Fruit fly (Drosophila melanogaster) whole organism, embryonic: ENCODE data around the gene CG15043.

Source experiments
- Abd-B ChIP-seq: fragments of 200-800 bp; sonication (Bioruptor generic); optimal IDR thresholded peaks from 2 replicates; lab custom pipeline; 2018; ENCODE audit warnings: missing biosample characterization, mild to moderate bottlenecking, missing genetic modification characterization, moderate library complexity
- Antp ChIP-seq: fragments of 200-800 bp; sonication (Bioruptor generic); optimal IDR thresholded peaks from 3 replicates; lab custom pipeline; 2016; ENCODE audit warnings: missing biosample characterization, missing genetic modification characterization
- CG10209 ChIP-seq: fragments of 200-800 bp; sonication (Bioruptor generic); optimal IDR thresholded peaks from 3 replicates; lab custom pipeline; 2017; ENCODE audit warnings: missing biosample characterization, mild to moderate bottlenecking, missing genetic modification characterization, missing genetic modification reagents
- CG10366 ChIP-seq: fragments of 200-800 bp; sonication (Bioruptor generic); IDR thresholded peaks from 2 replicates; pipeline ENCODE4 v1.3.6; 2022; ENCODE audit warnings: missing biosample characterization, missing genetic modification characterization
- CG10654 ChIP-seq: fragments of 200-800 bp; sonication (Bioruptor generic); optimal IDR thresholded peaks from 2 replicates; lab custom pipeline; 2016; ENCODE audit warnings: missing biosample characterization, missing genetic modification characterization
- CG11456 ChIP-seq: fragments of 200-800 bp; sonication (Bioruptor generic); IDR thresholded peaks from 3 replicates; pipeline ENCODE4 v1.3.6; 2022; ENCODE audit warnings: missing biosample characterization, missing genetic modification characterization
- CG11504 ChIP-seq: fragments of 200-800 bp; sonication (Bioruptor generic); optimal IDR thresholded peaks from 3 replicates; lab custom pipeline; 2019; ENCODE audit warnings: missing biosample characterization, mild to moderate bottlenecking, missing genetic modification characterization, moderate library complexity
- CG12155 ChIP-seq: fragments of 200-800 bp; sonication (Bioruptor generic); optimal IDR thresholded peaks from 3 replicates; lab custom pipeline; 2016; ENCODE audit warnings: missing biosample characterization, missing genetic modification characterization
- CG12391 ChIP-seq: fragments of 200-800 bp; sonication (Bioruptor generic); optimal IDR thresholded peaks from 3 replicates; lab custom pipeline; 2018; ENCODE audit warnings: missing biosample characterization, mild to moderate bottlenecking, missing genetic modification characterization, moderate library complexity
- CG12769 ChIP-seq: fragments of 200-800 bp; sonication (Bioruptor generic); optimal IDR thresholded peaks from 2 replicates; lab custom pipeline; 2019; ENCODE audit warnings: missing biosample characterization, mild to moderate bottlenecking, missing genetic modification characterization, moderate library complexity
- CG15269 ChIP-seq: fragments of 200-800 bp; sonication (Bioruptor generic); optimal IDR thresholded peaks from 2 replicates; lab custom pipeline; 2018; ENCODE audit warnings: missing biosample characterization, mild to moderate bottlenecking, missing genetic modification characterization, moderate library complexity
- CG15514 ChIP-seq: fragments of 200-800 bp; sonication (Bioruptor generic); optimal IDR thresholded peaks from 3 replicates; lab custom pipeline; 2017; ENCODE audit warnings: missing biosample characterization, missing genetic modification characterization, mild to moderate bottlenecking, moderate library complexity, missing genetic modification reagents
- CG17359 ChIP-seq: fragments of 200-800 bp; sonication (Bioruptor generic); optimal IDR thresholded peaks from 3 replicates; lab custom pipeline; 2018; ENCODE audit warnings: missing biosample characterization, mild to moderate bottlenecking, missing genetic modification characterization, moderate library complexity
- CG17568 ChIP-seq: fragments of 200-800 bp; sonication (Bioruptor generic); optimal IDR thresholded peaks from 2 replicates; lab custom pipeline; 2018; ENCODE audit warnings: missing biosample characterization, mild to moderate bottlenecking, missing genetic modification characterization, moderate library complexity
- CG17912 ChIP-seq: fragments of 200-800 bp; sonication (Bioruptor generic); optimal IDR thresholded peaks from 2 replicates; lab custom pipeline; 2018; ENCODE audit warnings: missing biosample characterization, mild to moderate bottlenecking, missing genetic modification characterization
- CG18599 ChIP-seq: fragments of 200-800 bp; sonication (Bioruptor generic); optimal IDR thresholded peaks from 3 replicates; lab custom pipeline; 2017; ENCODE audit warnings: missing biosample characterization, missing genetic modification characterization, mild to moderate bottlenecking, moderate library complexity, missing genetic modification reagents
- CG2120 ChIP-seq: fragments of 200-800 bp; sonication (Bioruptor generic); optimal IDR thresholded peaks from 3 replicates; lab custom pipeline; 2016; ENCODE audit warnings: missing biosample characterization, missing genetic modification characterization
- CG3281 ChIP-seq: fragments of 200-800 bp; sonication (Bioruptor generic); optimal IDR thresholded peaks from 3 replicates; lab custom pipeline; 2017; ENCODE audit warnings: missing biosample characterization, mild to moderate bottlenecking, missing genetic modification characterization
- CG34422 ChIP-seq: fragments of 200-800 bp; sonication (Bioruptor generic); IDR thresholded peaks from 3 replicates; pipeline ENCODE4 v1.3.6; 2022; ENCODE audit warnings: missing biosample characterization, missing genetic modification characterization
- CG3838 ChIP-seq: fragments of 200-800 bp; sonication (Bioruptor generic); optimal IDR thresholded peaks from 3 replicates; lab custom pipeline; 2016; ENCODE audit warnings: missing biosample characterization, missing genetic modification characterization
- CG5245 ChIP-seq: fragments of 200-800 bp; sonication (Bioruptor generic); optimal IDR thresholded peaks from 3 replicates; lab custom pipeline; 2016; ENCODE audit warnings: missing biosample characterization, missing genetic modification characterization
- CG9215 ChIP-seq: fragments of 200-800 bp; sonication (Bioruptor generic); IDR thresholded peaks from 2 replicates; pipeline ENCODE4 v1.3.6; 2022; ENCODE audit warnings: missing biosample characterization, missing genetic modification characterization
- CG9932 ChIP-seq: fragments of 200-800 bp; sonication (Bioruptor generic); IDR thresholded peaks from 2 replicates; pipeline ENCODE4 v1.3.6; 2022; ENCODE audit warnings: missing biosample characterization, missing genetic modification characterization
- Dp ChIP-seq: fragments of 200-800 bp; sonication (Bioruptor generic); optimal IDR thresholded peaks from 2 replicates; lab custom pipeline; 2018; ENCODE audit warnings: missing biosample characterization, mild to moderate bottlenecking, missing genetic modification characterization, moderate library complexity
- Fer3 ChIP-seq: fragments of 200-800 bp; sonication (Bioruptor generic); optimal IDR thresholded peaks from 2 replicates; lab custom pipeline; 2018; ENCODE audit warnings: missing biosample characterization, mild to moderate bottlenecking, missing genetic modification characterization, moderate library complexity
- Gug ChIP-seq: fragments of 200-800 bp; sonication (Bioruptor generic); IDR thresholded peaks from 4 replicates; pipeline ENCODE4 v1.3.6; 2022; ENCODE audit warnings: missing biosample characterization, missing genetic modification characterization
- H2.0 ChIP-seq: fragments of 200-800 bp; sonication (Bioruptor generic); IDR thresholded peaks from 2 replicates; pipeline ENCODE4 v1.3.6; 2022; ENCODE audit warnings: missing biosample characterization, missing genetic modification characterization
- HHEX ChIP-seq: fragments of 200-800 bp; sonication (Bioruptor generic); optimal IDR thresholded peaks from 3 replicates; lab custom pipeline; 2017; ENCODE audit warnings: missing biosample characterization, mild to moderate bottlenecking, missing genetic modification characterization, missing genetic modification reagents
- Med ChIP-seq: fragments of 200-800 bp; sonication (Bioruptor generic); peaks from one replicate; lab custom pipeline; 2016; ENCODE audit warnings: missing biosample characterization, missing genetic modification characterization, mild to moderate bottlenecking, inconsistent platforms, moderate library complexity
- NC2α ChIP-seq: fragments of 200-800 bp; sonication (Bioruptor generic); optimal IDR thresholded peaks from 2 replicates; lab custom pipeline; 2016; ENCODE audit warnings: missing biosample characterization, missing genetic modification characterization
- NK7.1 ChIP-seq: fragments of 200-800 bp; sonication (Bioruptor generic); optimal IDR thresholded peaks from 3 replicates; lab custom pipeline; 2016; ENCODE audit warnings: missing biosample characterization, missing genetic modification characterization
- Ptx1 ChIP-seq: fragments of 200-800 bp; sonication (Bioruptor generic); IDR thresholded peaks from 2 replicates; pipeline ENCODE4 v1.3.6; 2022; ENCODE audit warnings: missing biosample characterization, missing genetic modification characterization
- YL-1 ChIP-seq: fragments of 200-800 bp; sonication (Bioruptor generic); optimal IDR thresholded peaks from 3 replicates; lab custom pipeline; 2017; ENCODE audit warnings: missing biosample characterization, mild to moderate bottlenecking, missing genetic modification characterization
- cad ChIP-seq: fragments of >200 bp; optimal IDR thresholded peaks from 2 replicates; lab custom pipeline; 2017; ENCODE audit warnings: missing biosample characterization, missing genetic modification characterization
- croc ChIP-seq: fragments of 200-800 bp; sonication (Bioruptor generic); conservative IDR thresholded peaks from 3 replicates; pipeline ENCODE4 v1.3.6; 2022; ENCODE audit warnings: missing biosample characterization, missing genetic modification characterization
- dysf ChIP-seq: fragments of 200-800 bp; sonication (Bioruptor generic); IDR thresholded peaks from 3 replicates; pipeline ENCODE4 v1.3.6; 2022; ENCODE audit warnings: missing biosample characterization, missing genetic modification characterization
- grn ChIP-seq: fragments of 200-800 bp; sonication (Bioruptor generic); optimal IDR thresholded peaks from 3 replicates; lab custom pipeline; 2017; ENCODE audit warnings: missing biosample characterization, missing genetic modification characterization
- hbn ChIP-seq: fragments of 200-800 bp; sonication (Bioruptor generic); IDR thresholded peaks from 2 replicates; pipeline ENCODE4 v1.3.6; 2022; ENCODE audit warnings: missing biosample characterization, missing genetic modification characterization; ENCODE audit not compliant: partially characterized antibody
- hkb ChIP-seq, 2 experiments: fragments of 200-800 bp in 1 of 2; fragments of >200 bp in 1 of 2; sonication (Bioruptor generic) in 1 of 2; IDR thresholded peaks in 1 of 2; optimal IDR thresholded peaks in 1 of 2; 2 replicates each; pipeline versions ENCODE4 v1.3.6 to Lab custom; 2017 to 2022; ENCODE audit warnings: missing biosample characterization in 1 of 2, missing genetic modification characterization in 1 of 2
- ind ChIP-seq: fragments of 200-800 bp; sonication (Bioruptor generic); optimal IDR thresholded peaks from 3 replicates; lab custom pipeline; 2016; ENCODE audit warnings: missing biosample characterization, missing genetic modification characterization
- kay ChIP-seq: fragments of 200-800 bp; sonication (Bioruptor generic); optimal IDR thresholded peaks from 2 replicates; lab custom pipeline; 2016; ENCODE audit warnings: missing biosample characterization, missing genetic modification characterization
- lilli ChIP-seq: fragments of 200-800 bp; sonication (Bioruptor generic); optimal IDR thresholded peaks from 3 replicates; lab custom pipeline; 2016; ENCODE audit warnings: missing biosample characterization, missing genetic modification characterization
- lmd ChIP-seq: fragments of 200-800 bp; sonication (Bioruptor generic); IDR thresholded peaks from 2 replicates; pipeline ENCODE4 v1.3.6; 2022; ENCODE audit warnings: missing biosample characterization, missing genetic modification characterization
- pho ChIP-seq: fragments of 200-800 bp; sonication (Bioruptor generic); optimal IDR thresholded peaks from 2 replicates; lab custom pipeline; 2016; ENCODE audit warnings: missing biosample characterization, missing genetic modification characterization
- slbo ChIP-seq: fragments of 200-800 bp; sonication (Bioruptor generic); IDR thresholded peaks from 2 replicates; pipeline ENCODE4 v1.3.6; 2022; ENCODE audit warnings: missing biosample characterization, missing genetic modification characterization
- sqz ChIP-seq: fragments of 200-800 bp; sonication (Bioruptor generic); optimal IDR thresholded peaks from 3 replicates; lab custom pipeline; 2018; ENCODE audit warnings: missing biosample characterization, mild to moderate bottlenecking, missing genetic modification characterization
- tio ChIP-seq: fragments of 200-800 bp; sonication (Bioruptor generic); optimal IDR thresholded peaks from 2 replicates; lab custom pipeline; 2017; ENCODE audit warnings: missing biosample characterization, missing genetic modification characterization, inconsistent platforms
- tna ChIP-seq: fragments of 200-800 bp; sonication (Bioruptor generic); IDR thresholded peaks from 2 replicates; pipeline ENCODE4 v1.3.6; 2022; ENCODE audit warnings: missing biosample characterization, missing genetic modification characterization; ENCODE audit not compliant: partially characterized antibody
- unc-4 ChIP-seq: fragments of 200-800 bp; sonication (Bioruptor generic); IDR thresholded peaks from 2 replicates; pipeline ENCODE4 v1.3.6; 2022; ENCODE audit warnings: missing biosample characterization, missing genetic modification characterization; ENCODE audit not compliant: partially characterized antibody
- unpg ChIP-seq: fragments of 200-800 bp; sonication (Bioruptor generic); optimal IDR thresholded peaks from 3 replicates; lab custom pipeline; 2018; ENCODE audit warnings: missing biosample characterization, mild to moderate bottlenecking, missing genetic modification characterization, moderate library complexity

Gene CG15043

DNA sequence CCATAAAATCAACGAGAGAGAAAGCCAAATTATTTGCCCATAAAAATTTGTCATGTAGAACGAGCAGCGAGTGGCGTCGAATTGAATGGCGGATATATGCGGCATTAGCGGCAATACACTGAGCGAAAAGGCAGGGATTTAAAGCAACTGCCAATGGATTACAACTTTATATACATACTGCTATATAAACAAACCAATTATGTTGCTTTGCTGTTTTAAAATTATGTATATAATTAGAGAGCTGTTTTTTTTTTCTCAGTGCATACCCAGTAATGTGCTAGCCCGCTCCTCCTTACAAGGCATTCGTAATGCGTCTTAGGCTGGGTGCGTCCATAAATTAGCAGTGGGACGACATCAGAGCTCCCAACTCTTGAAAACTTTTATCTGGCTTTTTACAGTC is 26.1 kb downstream of the CG15043 start:
- TF ChIP-seq slbo (peak; percentile 58), sqz (GFP tag; lab: Kevin White, UChicago) (no peak), lmd (GFP tag; lab: Robert Waterston, UW) (peak; percentile 46), HHEX (peak; percentile 29), unc-4 (no peak), Gug (GFP tag; lab: Robert Waterston, UW) (no peak; the same call in 3 of the 4 replicates), CG18599 (GFP tag; lab: Kevin White, UChicago) (peak; percentile 71), CG17359 (peak; percentile 12), CG17568 (GFP tag; lab: Kevin White, UChicago) (no peak), CG10654 (no peak), CG3281 (GFP tag; lab: Kevin White, UChicago) (peak; percentile 32), Dp (GFP tag; lab: Kevin White, UChicago) (no peak), Fer3 (peak; percentile 30), CG10209 (GFP tag; lab: Kevin White, UChicago) (peak; percentile 10), NC2α (GFP tag; lab: Kevin White, UChicago) (no peak), YL-1 (GFP tag; lab: Kevin White, UChicago) (no peak), CG10366 (GFP tag; lab: Robert Waterston, UW) (peak; percentile 49), CG15514 (GFP tag; lab: Kevin White, UChicago) (peak; percentile 17), unpg (GFP tag; lab: Kevin White, UChicago) (peak; percentile 25), Ptx1 (GFP tag; lab: Robert Waterston, UW) (peak; percentile 54), ind (GFP tag; lab: Kevin White, UChicago) (peak; percentile 33), croc (GFP tag; lab: Robert Waterston, UW) (no peak), tna (GFP tag; lab: Robert Waterston, UW) (no peak), NK7.1 (GFP tag; lab: Kevin White, UChicago) (no peak), CG11456 (GFP tag; lab: Robert Waterston, UW) (peak; percentile 60; the same call in 1 of the 3 replicates), tio (GFP tag; lab: Kevin White, UChicago) (no peak), CG9932 (GFP tag; lab: Robert Waterston, UW) (peak; percentile 56), pho (GFP tag; lab: Kevin White, UChicago) (no peak), CG17912 (GFP tag; lab: Kevin White, UChicago) (no peak), Antp (GFP tag; lab: Kevin White, UChicago) (no peak), CG12391 (tag; lab: Kevin White, UChicago) (peak; percentile 17), dysf (peak; percentile 51), Med (GFP tag; lab: Kevin White, UChicago) (peak; percentile 86), CG5245 (GFP tag; lab: Kevin White, UChicago) (no peak), CG2120 (GFP tag; lab: Kevin White, UChicago) (peak; percentile 68), kay (no peak), grn (no peak), cad (GFP tag; lab: Kevin White, UChicago) (no peak), CG15269 (tag; lab: Kevin White, UChicago) (peak; percentile 26), CG11504 (tag; lab: Kevin White, UChicago) (peak; percentile 52), CG12769 (tag; lab: Kevin White, UChicago) (no peak), lilli (GFP tag; lab: Kevin White, UChicago) (peak; percentile 42), CG3838 (GFP tag; lab: Kevin White, UChicago) (no peak), hbn (GFP tag; lab: Robert Waterston, UW) (no peak), CG34422 (GFP tag; lab: Robert Waterston, UW) (no peak), hkb (optimal IDR thresholded peaks at IDR 0.05; lab: Kevin White, UChicago) (no peak), hkb (GFP tag; IDR thresholded peaks at IDR 0.05; lab: Robert Waterston, UW) (peak; percentile 60), Abd-B (GFP tag; lab: Kevin White, UChicago) (peak; percentile 13), CG12155 (no peak), CG9215 (GFP tag; lab: Robert Waterston, UW) (peak; percentile 14; the same call in 1 of the 2 replicates), H2.0 (GFP tag; lab: Robert Waterston, UW) (0 out of 2 replicates have a peak, but pooled peaks have one; percentile 29)
